Fruit fly (Drosophila melanogaster) whole organism, prepupa: ENCODE data around the gene Ir62a.

Experiments used
- Blimp-1 ChIP-seq: fragments of 200-800 bp; sonication (Bioruptor generic); optimal IDR thresholded peaks from 3 replicates; lab custom pipeline; 2017; ENCODE audit warnings: missing biosample characterization, missing genetic modification characterization, mild to moderate bottlenecking, moderate library complexity, missing genetic modification reagents
- CG10631 ChIP-seq: fragments of 200-800 bp; sonication (Bioruptor generic); optimal IDR thresholded peaks from 2 replicates; lab custom pipeline; 2016; ENCODE audit warnings: missing biosample characterization, missing genetic modification characterization
- CG10669 ChIP-seq: fragments of 200-800 bp; sonication (Bioruptor generic); optimal IDR thresholded peaks from 3 replicates; lab custom pipeline; 2018; ENCODE audit warnings: missing biosample characterization, mild to moderate bottlenecking, missing genetic modification characterization, moderate library complexity
- CG11762 ChIP-seq: fragments of 200-800 bp; sonication (Bioruptor generic); optimal IDR thresholded peaks from 3 replicates; lab custom pipeline; 2016; ENCODE audit warnings: missing biosample characterization, missing genetic modification characterization; ENCODE audit not compliant: insufficient read depth
- CG11902 ChIP-seq: fragments of 200-800 bp; sonication (Bioruptor generic); optimal IDR thresholded peaks from 3 replicates; lab custom pipeline; 2016; ENCODE audit warnings: missing biosample characterization, missing genetic modification characterization
- CG15336 ChIP-seq: fragments of 200-800 bp; sonication (Bioruptor generic); IDR thresholded peaks from 2 replicates; pipeline ENCODE4 v1.3.6; 2022; ENCODE audit warnings: missing biosample characterization, missing genetic modification characterization
- CG1621 ChIP-seq: fragments of 200-800 bp; sonication (Bioruptor generic); optimal IDR thresholded peaks from 3 replicates; lab custom pipeline; 2018; ENCODE audit warnings: missing biosample characterization, mild to moderate bottlenecking, missing genetic modification characterization
- CG3032 ChIP-seq: fragments of 200-800 bp; optimal IDR thresholded peaks from 2 replicates; lab custom pipeline; 2019; ENCODE audit warnings: missing biosample characterization, mild to moderate bottlenecking, missing genetic modification characterization, moderate library complexity
- CG32006 ChIP-seq: fragments of 200-800 bp; sonication (Bioruptor generic); optimal IDR thresholded peaks from 3 replicates; lab custom pipeline; 2017; ENCODE audit warnings: missing biosample characterization, mild to moderate bottlenecking, missing genetic modification characterization
- CG34406 ChIP-seq: fragments of 200-800 bp; sonication (Bioruptor generic); optimal IDR thresholded peaks from 3 replicates; lab custom pipeline; 2016; ENCODE audit warnings: missing biosample characterization, missing genetic modification characterization
- CG6163 ChIP-seq: fragments of 200-800 bp; sonication (Bioruptor generic); IDR thresholded peaks from 3 replicates; pipeline ENCODE4 v1.3.6; 2022; ENCODE audit warnings: missing biosample characterization, missing genetic modification characterization
- CG6808 ChIP-seq: fragments of 200-800 bp; sonication (Bioruptor generic); optimal IDR thresholded peaks from 3 replicates; lab custom pipeline; 2017; ENCODE audit warnings: missing biosample characterization, missing genetic modification characterization, mild to moderate bottlenecking, moderate library complexity, missing genetic modification reagents
- CG7368 ChIP-seq: fragments of 200-800 bp; sonication (Bioruptor generic); optimal IDR thresholded peaks from 3 replicates; lab custom pipeline; 2016; ENCODE audit warnings: missing biosample characterization, missing genetic modification characterization
- CG8119 ChIP-seq: fragments of 200-800 bp; sonication (Bioruptor generic); IDR thresholded peaks from 3 replicates; pipeline ENCODE4 v1.3.6; 2022; ENCODE audit warnings: missing biosample characterization, missing genetic modification characterization
- CG8632 ChIP-seq: fragments of 200-800 bp; sonication (Bioruptor generic); optimal IDR thresholded peaks from 3 replicates; lab custom pipeline; 2016; ENCODE audit warnings: missing biosample characterization, missing genetic modification characterization
- Eip75B ChIP-seq: fragments of 200-800 bp; sonication (Bioruptor generic); optimal IDR thresholded peaks from 3 replicates; lab custom pipeline; 2016; ENCODE audit warnings: missing biosample characterization, missing genetic modification characterization
- Eip78C ChIP-seq: fragments of 200-800 bp; sonication (Bioruptor generic); peaks from one replicate; lab custom pipeline; 2016; ENCODE audit warnings: missing biosample characterization, missing genetic modification characterization
- Ets21C ChIP-seq: fragments of 200-800 bp; sonication (Bioruptor generic); optimal IDR thresholded peaks from 3 replicates; lab custom pipeline; 2016; ENCODE audit warnings: missing biosample characterization, missing genetic modification characterization
- Gug ChIP-seq: fragments of 200-800 bp; sonication (Bioruptor generic); IDR thresholded peaks from 2 replicates; pipeline ENCODE4 v1.3.6; 2022; ENCODE audit warnings: missing biosample characterization, missing genetic modification characterization
- Hr38 ChIP-seq: sonication (Bioruptor generic); optimal IDR thresholded peaks from 2 replicates; lab custom pipeline; 2016; ENCODE audit warnings: missing biosample characterization, missing genetic modification characterization
- Hr39 ChIP-seq: fragments of 200-800 bp; sonication (Bioruptor generic); optimal IDR thresholded peaks from 2 replicates; lab custom pipeline; 2016; ENCODE audit warnings: missing biosample characterization, missing genetic modification characterization
- Hr4 ChIP-seq: fragments of 200-800 bp; sonication (Bioruptor generic); optimal IDR thresholded peaks from 3 replicates; lab custom pipeline; 2016; ENCODE audit warnings: missing biosample characterization, missing genetic modification characterization
- Met ChIP-seq: fragments of 200-800 bp; sonication (Bioruptor generic); optimal IDR thresholded peaks from 3 replicates; lab custom pipeline; 2016; ENCODE audit warnings: missing biosample characterization, missing genetic modification characterization
- Smox ChIP-seq: fragments of 200-800 bp; sonication (Bioruptor generic); optimal IDR thresholded peaks from 3 replicates; lab custom pipeline; 2016; ENCODE audit warnings: missing biosample characterization, missing genetic modification characterization
- Sox102F ChIP-seq: fragments of 200-800 bp; sonication (Bioruptor generic); optimal IDR thresholded peaks from 2 replicates; lab custom pipeline; 2016; ENCODE audit warnings: missing biosample characterization, mild to moderate bottlenecking, missing genetic modification characterization
- Sox14 ChIP-seq: fragments of 200-800 bp; sonication (Bioruptor generic); optimal IDR thresholded peaks from 3 replicates; lab custom pipeline; 2016; ENCODE audit warnings: missing biosample characterization, missing genetic modification characterization
- acj6 ChIP-seq: fragments of 200-800 bp; sonication (Bioruptor generic); optimal IDR thresholded peaks from 3 replicates; lab custom pipeline; 2016; ENCODE audit warnings: missing biosample characterization, missing genetic modification characterization
- dac ChIP-seq: fragments of 200-800 bp; sonication (Bioruptor generic); optimal IDR thresholded peaks from 2 replicates; lab custom pipeline; 2017; ENCODE audit warnings: missing biosample characterization, mild to moderate bottlenecking, missing genetic modification characterization
- dsx ChIP-seq: fragments of 200-800 bp; optimal IDR thresholded peaks from 3 replicates; lab custom pipeline; 2019; ENCODE audit warnings: missing biosample characterization, mild to moderate bottlenecking, missing genetic modification characterization, moderate library complexity; ENCODE audit not compliant: poor library complexity, severe bottlenecking
- esn ChIP-seq: fragments of 200-800 bp; sonication (Bioruptor generic); optimal IDR thresholded peaks from 2 replicates; lab custom pipeline; 2016; ENCODE audit warnings: missing biosample characterization, mild to moderate bottlenecking, missing genetic modification characterization, moderate library complexity
- fd85E ChIP-seq: fragments of 200-800 bp; sonication (Bioruptor generic); optimal IDR thresholded peaks from 3 replicates; lab custom pipeline; 2016; ENCODE audit warnings: missing biosample characterization, missing genetic modification characterization
- fkh ChIP-seq: fragments of 200-800 bp; sonication (Bioruptor generic); optimal IDR thresholded peaks from 3 replicates; lab custom pipeline; 2017; ENCODE audit warnings: missing biosample characterization, mild to moderate bottlenecking, missing genetic modification characterization, moderate library complexity
- pdm3 ChIP-seq: fragments of 200-800 bp; sonication (Bioruptor generic); optimal IDR thresholded peaks from 3 replicates; lab custom pipeline; 2016; ENCODE audit warnings: missing biosample characterization, missing genetic modification characterization
- salr ChIP-seq, 2 experiments: fragments of 200-800 bp; sonication (Bioruptor generic); optimal IDR thresholded peaks; 3 replicates each; lab custom pipeline; 2016 to 2018; ENCODE audit warnings: missing biosample characterization in 2 of 2, missing genetic modification characterization in 2 of 2, mild to moderate bottlenecking in 1 of 2
- ss ChIP-seq, 2 experiments: fragments of 200-800 bp; sonication (Bioruptor generic); optimal IDR thresholded peaks; 2 replicates in 1 of 2; 3 replicates in 1 of 2; lab custom pipeline; 2017 to 2018; ENCODE audit warnings: mild to moderate bottlenecking in 2 of 2, missing biosample characterization in 2 of 2, missing genetic modification characterization in 2 of 2, moderate library complexity in 1 of 2
- svp ChIP-seq: fragments of 200-800 bp; sonication (Bioruptor generic); peaks from one replicate; lab custom pipeline; 2016; ENCODE audit warnings: missing biosample characterization, missing genetic modification characterization
- vri ChIP-seq: fragments of 200-800 bp; sonication (Bioruptor generic); optimal IDR thresholded peaks from 3 replicates; lab custom pipeline; 2016; ENCODE audit warnings: missing biosample characterization, mild to moderate bottlenecking, missing genetic modification characterization

The Ir62a gene

DNA sequence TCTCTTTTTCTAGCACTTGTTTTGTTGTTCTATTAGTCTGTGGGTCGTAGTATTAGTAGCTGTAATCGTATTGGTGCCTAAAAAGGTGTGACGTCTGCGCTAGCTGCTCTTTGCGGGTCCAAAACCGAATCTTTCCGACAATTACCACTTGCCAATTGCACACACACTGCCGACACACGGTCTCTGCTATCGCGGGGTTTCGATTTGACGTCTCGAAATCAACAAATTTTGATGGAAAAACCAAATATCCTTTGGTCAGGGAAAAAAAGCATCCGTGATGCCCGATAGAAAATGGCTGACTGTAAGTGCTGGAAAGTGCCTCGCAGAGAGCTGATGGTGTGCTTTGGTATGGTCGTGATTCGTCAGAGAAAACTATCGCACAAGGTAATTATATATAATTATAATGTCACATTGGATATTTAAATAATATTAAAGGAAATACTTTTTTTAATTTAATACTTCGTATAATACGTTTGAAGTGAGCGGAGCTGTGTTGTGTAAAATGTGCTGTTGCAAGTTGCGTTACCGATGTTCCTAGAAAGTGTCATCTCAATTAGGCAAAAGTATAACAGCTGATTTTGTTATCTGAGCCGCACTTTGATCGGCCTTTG, 27.2 kb upstream of the Ir62a start, which contains the start of the genes Pex10 and CG12099 (continued):
- TF ChIP-seq Gug (GFP tag; lab: Robert Waterston, UW) (peak; percentile 87), Hr39 (GFP tag; lab: Kevin White, UChicago) (peak; percentile 80), esn (peak; percentile 88), vri (peak; percentile 78), CG8632 (GFP tag; lab: Kevin White, UChicago) (peak; percentile 81), acj6 (peak; percentile 88), Sox14 (GFP tag; lab: Kevin White, UChicago) (peak; percentile 80), Smox (GFP tag; lab: Kevin White, UChicago) (no peak), Eip78C (GFP tag; lab: Kevin White, UChicago) (peak; percentile 79)

DNA sequence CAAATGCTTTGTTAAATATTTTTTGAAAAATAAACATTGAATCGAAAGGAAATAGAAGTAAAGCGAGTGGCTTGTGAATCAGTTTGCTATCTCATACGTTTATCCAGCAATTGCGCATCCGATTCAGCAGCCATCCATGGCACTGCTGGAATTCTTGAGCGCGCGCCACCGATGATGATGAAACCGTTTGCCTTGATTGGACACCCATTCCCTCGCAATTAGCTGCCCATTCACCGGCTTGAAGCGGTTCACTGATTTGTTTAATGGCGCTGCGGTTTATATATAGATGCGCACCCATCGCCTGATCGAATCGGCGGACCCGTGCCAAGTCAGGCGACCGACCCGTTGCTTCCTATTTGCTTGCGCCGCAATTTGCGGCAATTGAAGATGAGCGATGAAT, 22.1 kb upstream of the Ir62a start, which contains the start of gene Pcyt2:
TSS of gene Pcyt2 (plus strand) at position 301 of the 400 bp plus-strand sequence.
- TF ChIP-seq pdm3 (GFP tag; lab: Kevin White, UChicago) = no peak
- no peak for TF ChIP-seq Ets21C (GFP tag; lab: Kevin White, UChicago)
- no peak for TF ChIP-seq Eip75B (GFP tag; lab: Kevin White, UChicago)
- TF ChIP-seq Hr39 (GFP tag; lab: Kevin White, UChicago) = no peak
- TF ChIP-seq Met = no peak
- TF ChIP-seq Hr38 (GFP tag; lab: Kevin White, UChicago) = no peak
- no peak for TF ChIP-seq acj6
- TF ChIP-seq fd85E (GFP tag; lab: Kevin White, UChicago) = no peak
- TF ChIP-seq Sox14 (GFP tag; lab: Kevin White, UChicago) = no peak
- TF ChIP-seq, all 60 proteins: peak for 0

DNA sequence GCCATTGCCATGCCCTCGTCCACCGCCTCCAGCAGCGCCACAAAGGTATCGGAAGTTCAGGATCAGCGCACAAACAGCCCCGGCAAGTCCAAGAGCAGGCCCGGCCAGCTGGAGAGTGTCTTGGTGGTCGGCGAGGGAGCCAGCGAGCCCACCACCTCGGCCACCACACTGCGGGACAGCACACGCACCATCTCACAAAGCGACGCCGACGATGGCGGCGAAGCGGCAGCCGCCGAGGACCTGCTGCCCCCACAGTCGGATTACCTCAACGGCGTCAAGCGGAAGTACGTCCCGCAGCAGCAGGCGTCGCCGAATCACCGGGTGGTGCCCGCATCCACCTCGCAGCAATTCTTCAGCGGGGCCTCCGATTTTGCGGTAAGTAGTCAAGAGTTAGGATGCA, 19.9 kb upstream of the Ir62a start:
- TF ChIP-seq Gug (GFP tag; lab: Robert Waterston, UW) = no peak
- peak; percentile 65 for TF ChIP-seq svp
- TF ChIP-seq, all 60 proteins: peak for 1

DNA sequence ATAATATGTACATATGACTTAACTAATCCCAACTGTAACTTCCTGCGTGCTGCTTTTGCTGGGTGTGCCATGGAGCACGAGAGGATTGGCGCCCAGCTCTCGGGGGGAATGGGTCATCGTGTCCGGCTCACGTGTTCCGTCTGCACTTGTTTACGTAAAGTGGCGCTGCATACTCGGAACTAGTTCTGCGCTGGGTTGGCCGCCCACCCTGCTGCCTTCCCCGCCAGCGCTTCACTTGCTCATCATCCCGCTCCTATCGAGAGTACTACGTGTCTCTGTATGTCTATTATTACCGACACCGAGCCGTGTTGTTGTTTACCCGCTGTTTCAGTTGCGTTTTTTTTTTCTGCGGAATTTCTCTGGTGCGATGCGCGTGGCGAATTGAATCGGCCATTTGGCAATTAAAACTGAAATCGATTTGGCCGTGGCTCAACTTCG, 18.6 kb upstream of the Ir62a start:
- no peak for TF ChIP-seq CG1621 (tag; lab: Kevin White, UChicago)
- TF ChIP-seq CG15336 = no peak
- TF ChIP-seq fd85E (GFP tag; lab: Kevin White, UChicago) = no peak
- no peak for TF ChIP-seq Blimp-1
- TF ChIP-seq CG10631 (GFP tag; lab: Kevin White, UChicago) = no peak
- TF ChIP-seq CG6163 (GFP tag; lab: Robert Waterston, UW) = peak; percentile 33; the same call in 1 of the 3 replicates
- no peak for TF ChIP-seq Hr38 (GFP tag; lab: Kevin White, UChicago)
- no peak for TF ChIP-seq Gug (GFP tag; lab: Robert Waterston, UW)
- TF ChIP-seq esn = no peak
- no peak for TF ChIP-seq CG3032 (tag; lab: Kevin White, UChicago)
- TF ChIP-seq svp = peak; percentile 26
- TF ChIP-seq dsx (GFP tag; lab: Kevin White, UChicago) = no peak
- TF ChIP-seq, all 60 proteins: peak for 2

DNA sequence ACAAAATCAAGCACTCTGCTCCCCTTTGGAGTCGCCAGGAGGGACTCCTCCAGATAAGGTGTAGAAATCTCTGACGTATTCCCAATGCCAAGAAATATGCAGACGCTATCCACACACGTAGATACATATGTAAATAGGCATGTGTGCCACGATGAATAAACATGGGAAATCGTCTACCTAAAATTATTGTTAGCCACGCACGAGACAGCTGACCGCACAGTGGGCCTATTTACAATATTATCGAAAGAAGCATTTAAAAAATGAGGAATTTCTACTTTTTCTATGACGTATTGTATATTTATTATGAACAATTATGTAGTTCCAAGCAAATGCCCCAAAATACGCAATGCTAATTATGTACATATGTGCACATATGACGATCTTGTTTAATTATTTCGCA, 18.1 kb upstream of the Ir62a start:
- peak; percentile 43 for TF ChIP-seq Eip78C (GFP tag; lab: Kevin White, UChicago)
- no peak for TF ChIP-seq CG32006
- TF ChIP-seq Sox102F = no peak
- TF ChIP-seq CG11902 (GFP tag; lab: Kevin White, UChicago) = no peak
- peak; percentile 46 for TF ChIP-seq fkh (GFP tag; lab: Kevin White, UChicago)
- no peak for TF ChIP-seq Met
- no peak for TF ChIP-seq fd85E (GFP tag; lab: Kevin White, UChicago)
- no peak for TF ChIP-seq esn
- TF ChIP-seq CG10669 = no peak
- no peak for TF ChIP-seq Hr38 (GFP tag; lab: Kevin White, UChicago)
- TF ChIP-seq CG6163 (GFP tag; lab: Robert Waterston, UW) = no peak
- peak; percentile 29 for TF ChIP-seq Hr4 (GFP tag; lab: Kevin White, UChicago)

DNA sequence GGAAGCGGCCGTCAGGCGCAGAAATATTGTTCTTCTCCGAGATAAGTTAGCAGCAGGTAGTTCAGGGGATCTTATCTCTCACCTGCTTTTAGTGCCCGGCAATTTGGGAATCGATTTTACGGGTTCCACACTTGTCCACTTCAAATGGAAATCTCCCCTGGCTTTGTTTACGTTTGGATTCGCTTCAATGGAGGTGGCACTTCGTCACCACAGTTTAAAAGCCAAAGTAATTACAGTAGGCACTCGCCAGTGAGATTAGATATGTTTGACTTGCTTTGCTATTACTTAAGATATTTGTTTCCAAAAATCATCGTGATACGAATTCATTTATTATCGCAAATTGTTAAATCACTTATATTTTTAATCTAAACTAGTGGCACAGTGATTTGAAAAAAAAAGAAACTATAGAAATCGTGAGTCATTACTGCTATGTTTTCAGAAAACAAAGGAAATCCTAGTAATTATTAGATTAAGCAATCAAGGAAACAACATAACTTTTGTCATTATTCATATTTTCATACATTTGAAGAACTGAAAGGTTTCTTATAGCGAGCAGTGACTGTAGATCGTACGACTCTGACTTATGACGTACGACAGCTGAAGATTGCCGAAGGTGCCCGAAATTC, 17.4 kb upstream of the Ir62a start:
- TF ChIP-seq CG11762 (GFP tag; lab: Kevin White, UChicago) (no peak), acj6 (peak; percentile 65), CG7368 (no peak), CG6808 (no peak), Blimp-1 (peak; percentile 52), pdm3 (GFP tag; lab: Kevin White, UChicago) (no peak), CG8632 (GFP tag; lab: Kevin White, UChicago) (peak; percentile 32), salr (GFP tag; optimal IDR thresholded peaks at IDR 0.05; lab: Kevin White, UChicago) (no peak), ss (GFP tag; optimal IDR thresholded peaks at IDR 0.05; lab: Kevin White, UChicago) (no peak), Gug (GFP tag; lab: Robert Waterston, UW) (no peak), CG10631 (GFP tag; lab: Kevin White, UChicago) (no peak), CG11902 (GFP tag; lab: Kevin White, UChicago) (no peak), svp (peak; percentile 95), CG32006 (peak; percentile 41), CG34406 (peak; percentile 43), vri (peak; percentile 58), CG8119 (no peak), fd85E (GFP tag; lab: Kevin White, UChicago) (no peak), dac (GFP tag; lab: Kevin White, UChicago) (no peak)
